Fruit fly (Drosophila melanogaster) whole organism, embryonic: Measurements from ENCODE around the gene Fie.

Source experiments
- BEAF-32 ChIP-seq: fragments of 200-800 bp; sonication (Bioruptor generic); optimal IDR thresholded peaks from 3 replicates; lab custom pipeline; 2017; ENCODE audit warnings: missing biosample characterization, missing genetic modification characterization, mild to moderate bottlenecking, moderate library complexity, missing genetic modification reagents
- CG13775 ChIP-seq: fragments of 200-800 bp; sonication (Bioruptor generic); optimal IDR thresholded peaks from 3 replicates; lab custom pipeline; 2017; ENCODE audit warnings: missing biosample characterization, mild to moderate bottlenecking, missing genetic modification characterization
- CG14860 ChIP-seq: fragments of 200-800 bp; sonication (Bioruptor generic); IDR thresholded peaks from 3 replicates; pipeline ENCODE4 v1.3.6; 2022; ENCODE audit warnings: missing biosample characterization, missing genetic modification characterization; ENCODE audit not compliant: partially characterized antibody
- CG17568 ChIP-seq: fragments of 200-800 bp; sonication (Bioruptor generic); optimal IDR thresholded peaks from 2 replicates; lab custom pipeline; 2018; ENCODE audit warnings: missing biosample characterization, mild to moderate bottlenecking, missing genetic modification characterization, moderate library complexity
- CG1832 ChIP-seq: fragments of 200-800 bp; sonication (Bioruptor generic); optimal IDR thresholded peaks from 2 replicates; lab custom pipeline; 2017; ENCODE audit warnings: missing biosample characterization, mild to moderate bottlenecking, missing genetic modification characterization, inconsistent platforms
- CG2116 ChIP-seq: fragments of 200-800 bp; sonication (Bioruptor generic); optimal IDR thresholded peaks from 3 replicates; lab custom pipeline; 2018; ENCODE audit warnings: missing biosample characterization, mild to moderate bottlenecking, missing genetic modification characterization
- CG2129 ChIP-seq: fragments of 200-800 bp; sonication (Bioruptor generic); IDR thresholded peaks from 2 replicates; pipeline ENCODE4 v1.3.6; 2022; ENCODE audit warnings: missing biosample characterization, missing genetic modification characterization; ENCODE audit not compliant: partially characterized antibody
- CG3995 ChIP-seq: fragments of 200-800 bp; sonication (Bioruptor generic); optimal IDR thresholded peaks from 3 replicates; lab custom pipeline; 2016; ENCODE audit warnings: missing biosample characterization, missing genetic modification characterization
- CG42726 ChIP-seq: fragments of 200-800 bp; sonication (Bioruptor generic); IDR thresholded peaks from 2 replicates; pipeline ENCODE4 v1.3.6; 2022; ENCODE audit warnings: missing biosample characterization, missing genetic modification characterization; ENCODE audit not compliant: partially characterized antibody
- CG5245 ChIP-seq: fragments of 200-800 bp; sonication (Bioruptor generic); optimal IDR thresholded peaks from 3 replicates; lab custom pipeline; 2016; ENCODE audit warnings: missing biosample characterization, missing genetic modification characterization
- CG6791 ChIP-seq: fragments of 200-800 bp; sonication (Bioruptor generic); IDR thresholded peaks from 3 replicates; pipeline ENCODE4 v1.3.6; 2022; ENCODE audit warnings: missing biosample characterization, missing genetic modification characterization; ENCODE audit not compliant: partially characterized antibody
- CG7556 ChIP-seq: fragments of 200-800 bp; sonication (Bioruptor generic); optimal IDR thresholded peaks from 2 replicates; lab custom pipeline; 2017; ENCODE audit warnings: missing biosample characterization, mild to moderate bottlenecking, missing genetic modification characterization
- CG8924 ChIP-seq: fragments of 200-800 bp; optimal IDR thresholded peaks from 3 replicates; lab custom pipeline; 2019; ENCODE audit warnings: missing biosample characterization, mild to moderate bottlenecking, missing genetic modification characterization, moderate library complexity
- CrebB ChIP-seq: fragments of 200-800 bp; sonication (Bioruptor generic); optimal IDR thresholded peaks from 3 replicates; lab custom pipeline; 2018; ENCODE audit warnings: missing biosample characterization, mild to moderate bottlenecking, missing genetic modification characterization
- Dll ChIP-seq: fragments of 200-800 bp; sonication (Bioruptor generic); IDR thresholded peaks from 4 replicates; pipeline ENCODE4 v1.3.6; 2022; ENCODE audit warnings: missing biosample characterization, missing genetic modification characterization; ENCODE audit not compliant: partially characterized antibody
- Doc3 ChIP-seq: fragments of 200-800 bp; sonication (Bioruptor generic); IDR thresholded peaks from 3 replicates; pipeline ENCODE4 v1.3.6; 2022; ENCODE audit warnings: missing biosample characterization, missing genetic modification characterization; ENCODE audit not compliant: partially characterized antibody
- Ets97D ChIP-seq: fragments of 200-800 bp; sonication (Bioruptor generic); optimal IDR thresholded peaks from 3 replicates; lab custom pipeline; 2016; ENCODE audit warnings: missing biosample characterization, missing genetic modification characterization
- HHEX ChIP-seq: fragments of 200-800 bp; sonication (Bioruptor generic); optimal IDR thresholded peaks from 3 replicates; lab custom pipeline; 2017; ENCODE audit warnings: missing biosample characterization, mild to moderate bottlenecking, missing genetic modification characterization, missing genetic modification reagents
- HLH4C ChIP-seq: fragments of 200-800 bp; sonication (Bioruptor generic); IDR thresholded peaks from 3 replicates; pipeline ENCODE4 v1.3.6; 2022; ENCODE audit warnings: missing biosample characterization, missing genetic modification characterization; ENCODE audit not compliant: partially characterized antibody
- HLHmδ ChIP-seq: fragments of 200-800 bp; sonication (Bioruptor generic); optimal IDR thresholded peaks from 2 replicates; lab custom pipeline; 2018; ENCODE audit warnings: missing biosample characterization, mild to moderate bottlenecking, missing genetic modification characterization, moderate library complexity
- MBD-R2 ChIP-seq: fragments of 200-800 bp; sonication (Bioruptor generic); IDR thresholded peaks from 2 replicates; pipeline ENCODE4 v1.3.6; 2022; ENCODE audit warnings: missing biosample characterization, missing genetic modification characterization
- Myb ChIP-seq: fragments of 200-800 bp; sonication (Bioruptor generic); optimal IDR thresholded peaks from 2 replicates; lab custom pipeline; 2016; ENCODE audit warnings: missing biosample characterization, missing genetic modification characterization
- Opbp ChIP-seq: fragments of 200-800 bp; sonication (Bioruptor generic); IDR thresholded peaks from 3 replicates; pipeline ENCODE4 v1.3.6; 2022; ENCODE audit warnings: missing biosample characterization, missing genetic modification characterization; ENCODE audit not compliant: partially characterized antibody
- Optix ChIP-seq: fragments of 200-800 bp; sonication (Bioruptor generic); IDR thresholded peaks from 3 replicates; pipeline ENCODE4 v1.3.6; 2022; ENCODE audit warnings: missing biosample characterization, missing genetic modification characterization
- Scr ChIP-seq: fragments of 200-800 bp; sonication (Bioruptor generic); IDR thresholded peaks from 2 replicates; pipeline ENCODE4 v1.3.6; 2022; ENCODE audit warnings: missing biosample characterization, missing genetic modification characterization; ENCODE audit not compliant: partially characterized antibody
- Usf ChIP-seq: fragments of 200-800 bp; sonication (Bioruptor generic); optimal IDR thresholded peaks from 2 replicates; lab custom pipeline; 2017; ENCODE audit warnings: missing genotype, missing biosample characterization, missing genetic modification characterization
- amos ChIP-seq: fragments of 200-800 bp; sonication (Bioruptor generic); IDR thresholded peaks from 2 replicates; pipeline ENCODE4 v1.3.6; 2022; ENCODE audit warnings: missing biosample characterization, missing genetic modification characterization; ENCODE audit not compliant: partially characterized antibody
- aop ChIP-seq: fragments of 200-800 bp; sonication (Bioruptor generic); IDR thresholded peaks from 2 replicates; pipeline ENCODE4 v1.3.6; 2022; ENCODE audit warnings: missing biosample characterization, missing genetic modification characterization
- az2 ChIP-seq: fragments of 200-800 bp; sonication (Bioruptor generic); optimal IDR thresholded peaks from 3 replicates; lab custom pipeline; 2016; ENCODE audit warnings: missing biosample characterization, missing genetic modification characterization
- bbx ChIP-seq: fragments of 200-800 bp; sonication (Bioruptor generic); IDR thresholded peaks from 2 replicates; pipeline ENCODE4 v1.3.6; 2022; ENCODE audit warnings: missing biosample characterization, missing genetic modification characterization; ENCODE audit not compliant: partially characterized antibody
- emc ChIP-seq: fragments of 200-800 bp; sonication (Bioruptor generic); optimal IDR thresholded peaks from 2 replicates; lab custom pipeline; 2016; ENCODE audit warnings: missing biosample characterization, missing genetic modification characterization
- gfzf ChIP-seq: fragments of 200-800 bp; sonication (Bioruptor generic); optimal IDR thresholded peaks from 2 replicates; lab custom pipeline; 2016; ENCODE audit warnings: missing biosample characterization, mild to moderate bottlenecking, missing genetic modification characterization, moderate library complexity
- gro ChIP-seq: fragments of 200-800 bp; sonication (Bioruptor generic); optimal IDR thresholded peaks from 2 replicates; lab custom pipeline; 2016; ENCODE audit warnings: missing biosample characterization, missing genetic modification characterization
- hbn ChIP-seq: fragments of 200-800 bp; sonication (Bioruptor generic); IDR thresholded peaks from 2 replicates; pipeline ENCODE4 v1.3.6; 2022; ENCODE audit warnings: missing biosample characterization, missing genetic modification characterization; ENCODE audit not compliant: partially characterized antibody
- insv ChIP-seq, 2 experiments: fragments of 200-800 bp; sonication (Bioruptor generic); optimal IDR thresholded peaks; 3 replicates each; lab custom pipeline; 2016 to 2018; ENCODE audit warnings: missing biosample characterization in 2 of 2, missing genetic modification characterization in 2 of 2
- inv ChIP-seq: fragments of 200-800 bp; sonication (Bioruptor generic); IDR thresholded peaks from 2 replicates; pipeline ENCODE4 v1.3.6; 2022; ENCODE audit warnings: missing biosample characterization, missing genetic modification characterization; ENCODE audit not compliant: partially characterized antibody
- kay ChIP-seq: fragments of 200-800 bp; sonication (Bioruptor generic); optimal IDR thresholded peaks from 2 replicates; lab custom pipeline; 2016; ENCODE audit warnings: missing biosample characterization, missing genetic modification characterization
- mld ChIP-seq: fragments of 200-800 bp; sonication (Bioruptor generic); IDR thresholded peaks from 3 replicates; pipeline ENCODE4 v1.3.6; 2022; ENCODE audit warnings: missing biosample characterization, missing genetic modification characterization; ENCODE audit not compliant: partially characterized antibody
- oc ChIP-seq: fragments of 200-800 bp; sonication (Bioruptor generic); optimal IDR thresholded peaks from 2 replicates; lab custom pipeline; 2018; ENCODE audit warnings: missing biosample characterization, mild to moderate bottlenecking, missing genetic modification characterization, moderate library complexity
- org-1 ChIP-seq: fragments of 200-800 bp; sonication (Bioruptor generic); optimal IDR thresholded peaks from 2 replicates; lab custom pipeline; 2017; ENCODE audit warnings: missing biosample characterization, missing genetic modification characterization
- pzg ChIP-seq: fragments of 200-800 bp; sonication (Bioruptor generic); optimal IDR thresholded peaks from 3 replicates; lab custom pipeline; 2018; ENCODE audit warnings: missing biosample characterization, mild to moderate bottlenecking, missing genetic modification characterization, moderate library complexity
- row ChIP-seq: fragments of 200-800 bp; sonication (Bioruptor generic); IDR thresholded peaks from 3 replicates; pipeline ENCODE4 v1.3.6; 2022; ENCODE audit warnings: missing biosample characterization, missing genetic modification characterization
- sna ChIP-seq: fragments of 200-800 bp; sonication (Bioruptor generic); IDR thresholded peaks from 2 replicates; pipeline ENCODE4 v1.3.6; 2022; ENCODE audit warnings: missing biosample characterization, missing genetic modification characterization; ENCODE audit not compliant: partially characterized antibody
- tna ChIP-seq: fragments of 200-800 bp; sonication (Bioruptor generic); IDR thresholded peaks from 2 replicates; pipeline ENCODE4 v1.3.6; 2022; ENCODE audit warnings: missing biosample characterization, missing genetic modification characterization; ENCODE audit not compliant: partially characterized antibody
- unc-4 ChIP-seq: fragments of 200-800 bp; sonication (Bioruptor generic); IDR thresholded peaks from 2 replicates; pipeline ENCODE4 v1.3.6; 2022; ENCODE audit warnings: missing biosample characterization, missing genetic modification characterization; ENCODE audit not compliant: partially characterized antibody
- vnd ChIP-seq: fragments of 200-800 bp; sonication (Bioruptor generic); IDR thresholded peaks from 3 replicates; pipeline ENCODE4 v1.3.6; 2022; ENCODE audit warnings: missing biosample characterization, missing genetic modification characterization; ENCODE audit not compliant: partially characterized antibody
- zen2 ChIP-seq: fragments of 200-800 bp; sonication (Bioruptor generic); IDR thresholded peaks from 3 replicates; pipeline ENCODE4 v1.3.6; 2022; ENCODE audit warnings: missing biosample characterization, missing genetic modification characterization; ENCODE audit not compliant: partially characterized antibody

Gene Fie

DNA sequence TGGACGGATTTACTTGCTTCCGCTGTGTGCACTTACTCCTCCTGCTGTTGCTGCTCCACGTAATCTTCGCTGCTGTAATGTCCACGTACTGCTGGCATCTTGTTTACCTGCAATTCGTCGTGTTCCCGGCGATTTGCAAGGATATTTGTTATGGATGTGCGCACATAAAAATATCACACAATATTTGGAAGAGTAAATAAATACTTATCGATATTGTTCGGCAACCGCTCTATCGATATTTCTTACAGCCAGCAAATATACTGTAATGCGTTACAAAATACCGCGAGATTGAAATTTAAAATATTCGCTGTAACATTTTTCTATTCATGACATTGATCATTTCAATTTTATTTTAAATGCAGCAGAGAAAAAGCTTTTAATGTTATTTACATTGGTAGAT, 45.4 kb downstream of the Fie start, which contains the start of gene CG10866 (continued):
- TF ChIP-seq MBD-R2 (GFP tag; lab: Robert Waterston, UW) (peak; percentile 70), Doc3 (peak; percentile 86), CG2129 (GFP tag; lab: Robert Waterston, UW) (peak; percentile 64), Myb (peak; percentile 93), pzg (GFP tag; lab: Kevin White, UChicago) (peak; percentile 73), CrebB (tag; lab: Kevin White, UChicago) (no peak), CG2116 (GFP tag; lab: Kevin White, UChicago) (peak; percentile 65), aop (GFP tag; lab: Robert Waterston, UW) (no peak), emc (no peak), amos (GFP tag; lab: Robert Waterston, UW) (peak; percentile 87; the same call in 1 of the 2 replicates), HLH4C (GFP tag; lab: Robert Waterston, UW) (peak; percentile 84), CG6791 (peak; percentile 81), org-1 (GFP tag; lab: Kevin White, UChicago) (no peak), Optix (GFP tag; lab: Robert Waterston, UW) (no peak), oc (tag; lab: Kevin White, UChicago) (no peak), mld (GFP tag; lab: Robert Waterston, UW) (0 out of 3 replicates have a peak, but pooled peaks have one; percentile 8), CG3995 (GFP tag; lab: Kevin White, UChicago) (peak; percentile 95), CG14860 (GFP tag; lab: Robert Waterston, UW) (peak; percentile 66; the same call in 2 of the 3 replicates), kay (GFP tag; lab: Kevin White, UChicago) (no peak), tna (GFP tag; lab: Robert Waterston, UW) (peak; percentile 64), HLHmδ (no peak), HHEX (GFP tag; lab: Kevin White, UChicago) (no peak), Opbp (peak; percentile 85; the same call in 2 of the 3 replicates), az2 (GFP tag; lab: Kevin White, UChicago) (no peak), bbx (GFP tag; lab: Robert Waterston, UW) (peak; percentile 85), Dll (peak; percentile 87; the same call in 3 of the 4 replicates), zen2 (GFP tag; lab: Robert Waterston, UW) (peak; percentile 82), CG5245 (no peak), insv (GFP tag; optimal IDR thresholded peaks at IDR 0.05; lab: Kevin White, UChicago) (no peak), CG7556 (GFP tag; lab: Kevin White, UChicago) (no peak), row (peak; percentile 19; the same call in 1 of the 3 replicates), sna (GFP tag; lab: Robert Waterston, UW) (peak; percentile 82), Usf (GFP tag; lab: Kevin White, UChicago) (no peak), CG42726 (GFP tag; lab: Robert Waterston, UW) (peak; percentile 52; the same call in 1 of the 2 replicates), CG8924 (no peak), CG1832 (no peak), Ets97D (GFP tag; lab: Kevin White, UChicago) (peak; percentile 30), BEAF-32 (GFP tag; lab: Kevin White, UChicago) (peak; percentile 83), vnd (GFP tag; lab: Robert Waterston, UW) (peak; percentile 73), inv (GFP tag; lab: Robert Waterston, UW) (peak; percentile 78), CG13775 (GFP tag; lab: Kevin White, UChicago) (no peak), unc-4 (GFP tag; lab: Robert Waterston, UW) (peak; percentile 84), gro (GFP tag; lab: Kevin White, UChicago) (peak; percentile 14), Scr (GFP tag; lab: Robert Waterston, UW) (peak; percentile 85), gfzf (GFP tag; lab: Kevin White, UChicago) (peak; percentile 46), CG17568 (GFP tag; lab: Kevin White, UChicago) (no peak), hbn (GFP tag; lab: Robert Waterston, UW) (peak; percentile 79)
